Fruit fly (Drosophila melanogaster): Measurements from ENCODE around the gene CG10561.

Gene CG10561

DNA sequence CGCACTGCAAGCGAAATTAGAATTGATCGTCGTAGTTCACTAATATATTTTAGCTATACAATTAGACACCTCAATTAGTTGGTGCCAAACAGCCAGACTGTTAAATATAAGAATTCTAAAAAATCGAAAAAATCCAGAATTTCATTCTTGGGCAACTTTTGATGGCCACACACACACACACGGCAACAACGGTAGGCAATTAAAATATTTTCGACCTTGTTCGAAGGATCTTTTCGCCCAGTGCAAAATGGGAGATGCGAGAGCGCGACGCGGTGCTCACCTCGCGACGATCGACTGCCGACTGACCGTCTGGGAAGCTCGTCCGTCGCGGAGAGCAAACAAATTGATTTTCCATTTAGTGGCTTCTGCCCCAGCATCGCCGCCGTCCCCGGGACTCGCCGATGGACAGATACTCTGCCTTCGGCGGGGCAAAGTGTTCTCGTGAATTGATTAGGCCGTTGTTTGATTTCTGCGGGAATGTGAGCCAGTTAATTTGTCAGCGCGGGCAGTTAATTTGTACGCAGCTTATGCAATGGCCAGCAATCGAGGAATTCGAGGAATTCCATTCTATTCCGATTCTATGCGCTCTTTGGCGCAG is 44.6 kb upstream of the CG10561 start, which contains the start of gene CG10702 (continued):
- TF ChIP-seq HLH54F (GFP tag; optimal IDR thresholded peaks at IDR 0.05) (no peak), jigr1 (GFP tag; IDR thresholded peaks at IDR 0.05) (no peak), CG8478 (optimal IDR thresholded peaks at IDR 0.05) (no peak), Sox100B (GFP tag; optimal IDR thresholded peaks at IDR 0.05) (no peak), Fer1 (GFP tag; optimal IDR thresholded peaks at IDR 0.05) (no peak), CG6175 (GFP tag; IDR thresholded peaks at IDR 0.05) (no peak), CG18599 (GFP tag; optimal IDR thresholded peaks at IDR 0.05) (no peak), CG17612 (GFP tag; IDR thresholded peaks at IDR 0.05) (no peak), CG12219 (GFP tag; optimal IDR thresholded peaks at IDR 0.05) (no peak), CG3726 (GFP tag; IDR thresholded peaks at IDR 0.05) (no peak), CG18764 (GFP tag; optimal IDR thresholded peaks at IDR 0.05) (no peak), ind (GFP tag; optimal IDR thresholded peaks at IDR 0.05) (peak; percentile 7), Xbp1 (GFP tag; optimal IDR thresholded peaks at IDR 0.05) (no peak), stc (GFP tag; IDR thresholded peaks at IDR 0.05) (no peak; the same call in 1 of the 2 replicates), inv (GFP tag; IDR thresholded peaks at IDR 0.05; ENCODE audit: partially characterized antibody) (no peak), wdn (GFP tag; IDR thresholded peaks at IDR 0.05) (no peak), chinmo (GFP tag; IDR thresholded peaks at IDR 0.05; ENCODE audit: partially characterized antibody) (no peak), nmo (GFP tag; optimal IDR thresholded peaks at IDR 0.05) (no peak), ci (GFP tag; IDR thresholded peaks at IDR 0.05) (no peak; the same call in 2 of the 3 replicates), CG1233 (GFP tag; optimal IDR thresholded peaks at IDR 0.05) (no peak), amos (GFP tag; IDR thresholded peaks at IDR 0.05; ENCODE audit: partially characterized antibody) (peak; percentile 17; the same call in 1 of the 2 replicates), ab (GFP tag; optimal IDR thresholded peaks at IDR 0.05) (no peak), CG7928 (GFP tag; optimal IDR thresholded peaks at IDR 0.05) (no peak), Awh (GFP tag; IDR thresholded peaks at IDR 0.05) (no peak), CG31224 (GFP tag; IDR thresholded peaks at IDR 0.05) (no peak), twi (tag; optimal IDR thresholded peaks at IDR 0.05) (no peak), CG13287 (GFP tag; IDR thresholded peaks at IDR 0.05; ENCODE audit: partially characterized antibody) (no peak), mam (GFP tag; optimal IDR thresholded peaks at IDR 0.05) (peak; percentile 39), vfl (GFP tag; optimal IDR thresholded peaks at IDR 0.05) (no peak), Ptx1 (GFP tag; IDR thresholded peaks at IDR 0.05) (peak; percentile 26; the same call in 1 of the 2 replicates), Dp (GFP tag; optimal IDR thresholded peaks at IDR 0.05) (no peak), pum (GFP tag; optimal IDR thresholded peaks at IDR 0.05) (no peak), CG11247 (GFP tag; IDR thresholded peaks at IDR 0.05) (no peak), Rfx (GFP tag; IDR thresholded peaks at IDR 0.05) (peak; percentile 62), en (GFP tag; optimal IDR thresholded peaks at IDR 0.05) (no peak), CG11085 (GFP tag; IDR thresholded peaks at IDR 0.05) (no peak), CG4820 (GFP tag; optimal IDR thresholded peaks at IDR 0.05) (no peak), Neu2 (GFP tag; optimal IDR thresholded peaks at IDR 0.05; ENCODE audit: borderline replicate concordance) (no peak), Mad (GFP tag; optimal IDR thresholded peaks at IDR 0.05) (no peak), kni (GFP tag; optimal IDR thresholded peaks at IDR 0.05) (no peak), GATAe (GFP tag; conservative IDR thresholded peaks at IDR 0.05) (no peak), lmd (GFP tag; IDR thresholded peaks at IDR 0.05) (peak; percentile 28), tgo (GFP tag; IDR thresholded peaks at IDR 0.05) (peak; percentile 18; the same call in 1 of the 3 replicates), lilli (GFP tag; optimal IDR thresholded peaks at IDR 0.05) (peak; percentile 11), ara (GFP tag; IDR thresholded peaks at IDR 0.05) (no peak), dpn (GFP tag; optimal IDR thresholded peaks at IDR 0.05) (no peak), Abd-B (GFP tag; optimal IDR thresholded peaks at IDR 0.05) (peak; percentile 5), slp2 (GFP tag; optimal IDR thresholded peaks at IDR 0.05) (no peak), CG14965 (GFP tag; optimal IDR thresholded peaks at IDR 0.05; ENCODE audit: borderline replicate concordance) (no peak), unpg (GFP tag; optimal IDR thresholded peaks at IDR 0.05) (no peak), CG7357 (GFP tag; IDR thresholded peaks at IDR 0.05) (no peak), ken (GFP tag; IDR thresholded peaks at IDR 0.05) (peak; percentile 55; the same call in 1 of the 3 replicates)

Measured in whole organism, embryonic.